Fruit fly (Drosophila melanogaster) whole organism, embryonic: Measurements from ENCODE around the gene Gem4b.
A peak's percentile ranks its signal among the peaks of the same experiment; 100 is the strongest.

Source experiments
- Antp ChIP-seq: fragments of 200-800 bp; sonication (Bioruptor generic); optimal IDR thresholded peaks from 3 replicates; lab custom pipeline; 2016; ENCODE audit warnings: missing biosample characterization, missing genetic modification characterization
- BtbVII ChIP-seq: fragments of 200-800 bp; sonication (Bioruptor generic); optimal IDR thresholded peaks from 3 replicates; lab custom pipeline; 2017; ENCODE audit warnings: missing biosample characterization, mild to moderate bottlenecking, missing genetic modification characterization
- CG10321 ChIP-seq: fragments of 200-800 bp; sonication (Bioruptor generic); IDR thresholded peaks from 2 replicates; pipeline ENCODE4 v1.3.6; 2022; ENCODE audit warnings: missing biosample characterization, missing genetic modification characterization
- CG10431 ChIP-seq: fragments of 200-800 bp; sonication (Bioruptor generic); optimal IDR thresholded peaks from 3 replicates; lab custom pipeline; 2018; ENCODE audit warnings: missing biosample characterization, mild to moderate bottlenecking, missing genetic modification characterization
- CG11560 ChIP-seq: fragments of 200-800 bp; sonication (Bioruptor generic); IDR thresholded peaks from 3 replicates; pipeline ENCODE4 v1.3.6; 2022; ENCODE audit warnings: missing biosample characterization, missing genetic modification characterization
- CG12071 ChIP-seq: fragments of 200-800 bp; sonication (Bioruptor generic); optimal IDR thresholded peaks from 3 replicates; lab custom pipeline; 2018; ENCODE audit warnings: missing biosample characterization, mild to moderate bottlenecking, missing genetic modification characterization
- CG13287 ChIP-seq: fragments of 200-800 bp; sonication (Bioruptor generic); IDR thresholded peaks from 2 replicates; pipeline ENCODE4 v1.3.6; 2022; ENCODE audit warnings: missing biosample characterization, missing genetic modification characterization; ENCODE audit not compliant: partially characterized antibody
- CG14014 ChIP-seq: fragments of 200-800 bp; sonication (Bioruptor generic); IDR thresholded peaks from 2 replicates; pipeline ENCODE4 v1.3.6; 2022; ENCODE audit warnings: missing biosample characterization, missing genetic modification characterization
- CG1529 ChIP-seq: fragments of 200-800 bp; sonication (Bioruptor generic); optimal IDR thresholded peaks from 3 replicates; lab custom pipeline; 2018; ENCODE audit warnings: missing biosample characterization, missing genetic modification characterization
- CG15696 ChIP-seq: fragments of 200-800 bp; sonication (Bioruptor generic); optimal IDR thresholded peaks from 2 replicates; lab custom pipeline; 2019; ENCODE audit warnings: missing biosample characterization, mild to moderate bottlenecking, missing genetic modification characterization, moderate library complexity
- CG1603 ChIP-seq: fragments of 200-800 bp; sonication (Bioruptor generic); optimal IDR thresholded peaks from 2 replicates; lab custom pipeline; 2019; ENCODE audit warnings: missing biosample characterization, mild to moderate bottlenecking, missing genetic modification characterization, moderate library complexity
- CG17361 ChIP-seq: fragments of 200-800 bp; sonication (Bioruptor generic); IDR thresholded peaks from 3 replicates; pipeline ENCODE4 v1.3.6; 2022; ENCODE audit warnings: missing biosample characterization, missing genetic modification characterization
- CG17612 ChIP-seq: fragments of 200-800 bp; sonication (Bioruptor generic); IDR thresholded peaks from 2 replicates; pipeline ENCODE4 v1.3.6; 2022; ENCODE audit warnings: missing biosample characterization, missing genetic modification characterization
- CG30403 ChIP-seq: fragments of 200-800 bp; sonication (Bioruptor generic); optimal IDR thresholded peaks from 3 replicates; lab custom pipeline; 2016; ENCODE audit warnings: missing biosample characterization, missing genetic modification characterization
- CG34422 ChIP-seq: fragments of 200-800 bp; sonication (Bioruptor generic); IDR thresholded peaks from 3 replicates; pipeline ENCODE4 v1.3.6; 2022; ENCODE audit warnings: missing biosample characterization, missing genetic modification characterization
- CG3847 ChIP-seq: fragments of 200-800 bp; sonication (Bioruptor generic); IDR thresholded peaks from 2 replicates; pipeline ENCODE4 v1.3.6; 2022; ENCODE audit warnings: missing biosample characterization, missing genetic modification characterization
- CG43689 ChIP-seq: fragments of 200-800 bp; sonication (Bioruptor generic); IDR thresholded peaks from 2 replicates; pipeline ENCODE4 v1.3.6; 2022; ENCODE audit warnings: missing biosample characterization, missing genetic modification characterization
- CG4617 ChIP-seq: fragments of 200-800 bp; sonication (Bioruptor generic); optimal IDR thresholded peaks from 3 replicates; lab custom pipeline; 2016; ENCODE audit warnings: missing biosample characterization, missing genetic modification characterization, borderline replicate concordance
- CG6272 ChIP-seq: fragments of 200-800 bp; sonication (Bioruptor generic); IDR thresholded peaks from 2 replicates; pipeline ENCODE4 v1.3.6; 2022; ENCODE audit warnings: missing biosample characterization, missing genetic modification characterization
- CG6689 ChIP-seq: fragments of 200-800 bp; sonication (Bioruptor generic); IDR thresholded peaks from 2 replicates; pipeline ENCODE4 v1.3.6; 2022; ENCODE audit warnings: missing biosample characterization, missing genetic modification characterization
- CG8089 ChIP-seq: fragments of 200-800 bp; sonication (Bioruptor generic); optimal IDR thresholded peaks from 3 replicates; lab custom pipeline; 2016; ENCODE audit warnings: missing biosample characterization, missing genetic modification characterization
- CG8281 ChIP-seq: fragments of 200-800 bp; sonication (Bioruptor generic); optimal IDR thresholded peaks from 2 replicates; lab custom pipeline; 2018; ENCODE audit warnings: missing biosample characterization, mild to moderate bottlenecking, missing genetic modification characterization, moderate library complexity
- CG8359 ChIP-seq: fragments of 200-800 bp; sonication (Bioruptor generic); optimal IDR thresholded peaks from 2 replicates; lab custom pipeline; 2017; ENCODE audit warnings: missing biosample characterization, mild to moderate bottlenecking, missing genetic modification characterization, borderline replicate concordance
- Dad ChIP-seq: fragments of 200-800 bp; sonication (Bioruptor generic); optimal IDR thresholded peaks from 3 replicates; lab custom pipeline; 2016; ENCODE audit warnings: missing biosample characterization, missing genetic modification characterization
- Dp ChIP-seq: fragments of 200-800 bp; sonication (Bioruptor generic); optimal IDR thresholded peaks from 2 replicates; lab custom pipeline; 2018; ENCODE audit warnings: missing biosample characterization, mild to moderate bottlenecking, missing genetic modification characterization, moderate library complexity
- Hey ChIP-seq: fragments of 200-800 bp; sonication (Bioruptor generic); optimal IDR thresholded peaks from 3 replicates; lab custom pipeline; 2018; ENCODE audit warnings: missing biosample characterization, mild to moderate bottlenecking, missing genetic modification characterization
- ac ChIP-seq: fragments of 200-800 bp; sonication (Bioruptor generic); optimal IDR thresholded peaks from 3 replicates; lab custom pipeline; 2017; ENCODE audit warnings: missing biosample characterization, mild to moderate bottlenecking, missing genetic modification characterization
- bab2 ChIP-seq: fragments of 200-800 bp; sonication (Bioruptor generic); optimal IDR thresholded peaks from 2 replicates; lab custom pipeline; 2016; ENCODE audit warnings: missing biosample characterization, missing genetic modification characterization
- bcd ChIP-seq: fragments of 200-800 bp; sonication (Bioruptor generic); optimal IDR thresholded peaks from 2 replicates; lab custom pipeline; 2017; ENCODE audit warnings: missing biosample characterization, mild to moderate bottlenecking, missing genetic modification characterization
- bowl ChIP-seq: fragments of 200-800 bp; sonication (Bioruptor generic); IDR thresholded peaks from 2 replicates; pipeline ENCODE4 v1.3.6; 2022; ENCODE audit warnings: missing biosample characterization, missing genetic modification characterization
- btn ChIP-seq: fragments of 200-800 bp; sonication (Bioruptor generic); optimal IDR thresholded peaks from 2 replicates; lab custom pipeline; 2016; ENCODE audit warnings: missing biosample characterization, missing genetic modification characterization
- ci ChIP-seq: fragments of 200-800 bp; sonication (Bioruptor generic); IDR thresholded peaks from 3 replicates; pipeline ENCODE4 v1.3.6; 2022; ENCODE audit warnings: missing biosample characterization, missing genetic modification characterization
- crol ChIP-seq: fragments of 200-800 bp; sonication (Bioruptor generic); IDR thresholded peaks from 2 replicates; pipeline ENCODE4 v1.3.6; 2022; ENCODE audit warnings: missing biosample characterization, missing genetic modification characterization
- esg ChIP-seq: fragments of 200-800 bp; sonication (Bioruptor generic); conservative IDR thresholded peaks from 2 replicates; pipeline ENCODE4 v1.3.6; 2022; ENCODE audit warnings: missing biosample characterization, missing genetic modification characterization
- gsb ChIP-seq: fragments of 200-800 bp; sonication (Bioruptor generic); IDR thresholded peaks from 2 replicates; pipeline ENCODE4 v1.3.6; 2022; ENCODE audit warnings: missing biosample characterization, missing genetic modification characterization
- gsb-n ChIP-seq: fragments of 200-800 bp; sonication (Bioruptor generic); optimal IDR thresholded peaks from 3 replicates; lab custom pipeline; 2018; ENCODE audit warnings: missing biosample characterization, mild to moderate bottlenecking, missing genetic modification characterization
- hkb ChIP-seq, 2 experiments: fragments of 200-800 bp in 1 of 2; fragments of >200 bp in 1 of 2; sonication (Bioruptor generic) in 1 of 2; IDR thresholded peaks in 1 of 2; optimal IDR thresholded peaks in 1 of 2; 2 replicates each; pipeline versions ENCODE4 v1.3.6 to Lab custom; 2017 to 2022; ENCODE audit warnings: missing biosample characterization in 1 of 2, missing genetic modification characterization in 1 of 2
- ken ChIP-seq: fragments of 200-800 bp; sonication (Bioruptor generic); IDR thresholded peaks from 3 replicates; pipeline ENCODE4 v1.3.6; 2022; ENCODE audit warnings: missing biosample characterization, missing genetic modification characterization
- lab ChIP-seq: fragments of 200-800 bp; sonication (Bioruptor generic); optimal IDR thresholded peaks from 3 replicates; lab custom pipeline; 2017; ENCODE audit warnings: missing biosample characterization, missing genetic modification characterization, mild to moderate bottlenecking, moderate library complexity, missing genetic modification reagents
- lola ChIP-seq, 3 experiments: fragments of >200 bp in 2 of 3; fragments of 200-800 bp in 1 of 3; sonication (Bioruptor generic) in 1 of 3; optimal IDR thresholded peaks; 2 replicates each; lab custom pipeline; 2017 to 2019; ENCODE audit warnings: missing biosample characterization in 3 of 3, missing genetic modification characterization in 3 of 3, mild to moderate bottlenecking in 1 of 3, moderate library complexity in 1 of 3
- nerfin-1 ChIP-seq: fragments of 200-800 bp; sonication (Bioruptor generic); optimal IDR thresholded peaks from 3 replicates; lab custom pipeline; 2019; ENCODE audit warnings: missing biosample characterization, mild to moderate bottlenecking, missing genetic modification characterization, moderate library complexity
- nerfin-2 ChIP-seq: fragments of 200-800 bp; sonication (Bioruptor generic); IDR thresholded peaks from 2 replicates; pipeline ENCODE4 v1.3.6; 2022; ENCODE audit warnings: missing biosample characterization, missing genetic modification characterization; ENCODE audit not compliant: partially characterized antibody
- odd ChIP-seq: fragments of 200-800 bp; sonication (Bioruptor generic); optimal IDR thresholded peaks from 2 replicates; lab custom pipeline; 2017; ENCODE audit warnings: missing biosample characterization, mild to moderate bottlenecking, missing genetic modification characterization
- p53 ChIP-seq: fragments of 200-800 bp; sonication (Bioruptor generic); optimal IDR thresholded peaks from 2 replicates; lab custom pipeline; 2016; ENCODE audit warnings: missing biosample characterization, missing genetic modification characterization
- pita ChIP-seq: fragments of 200-800 bp; sonication (Bioruptor generic); optimal IDR thresholded peaks from 2 replicates; lab custom pipeline; 2017; ENCODE audit warnings: missing biosample characterization, mild to moderate bottlenecking, missing genetic modification characterization
- stwl ChIP-seq: fragments of 200-800 bp; sonication (Bioruptor generic); optimal IDR thresholded peaks from 3 replicates; lab custom pipeline; 2018; ENCODE audit warnings: missing biosample characterization, mild to moderate bottlenecking, missing genetic modification characterization, moderate library complexity
- tgo ChIP-seq: fragments of 200-800 bp; sonication (Bioruptor generic); IDR thresholded peaks from 3 replicates; pipeline ENCODE4 v1.3.6; 2022; ENCODE audit warnings: missing biosample characterization, missing genetic modification characterization
- z ChIP-seq: fragments of 200-800 bp; sonication (Bioruptor generic); IDR thresholded peaks from 3 replicates; pipeline ENCODE4 v1.3.6; 2022; ENCODE audit warnings: missing biosample characterization, missing genetic modification characterization
- zf30C ChIP-seq: fragments of 200-800 bp; sonication (Bioruptor generic); optimal IDR thresholded peaks from 3 replicates; lab custom pipeline; 2018; ENCODE audit warnings: missing biosample characterization, mild to moderate bottlenecking, missing genetic modification characterization

The Gem4b gene

DNA sequence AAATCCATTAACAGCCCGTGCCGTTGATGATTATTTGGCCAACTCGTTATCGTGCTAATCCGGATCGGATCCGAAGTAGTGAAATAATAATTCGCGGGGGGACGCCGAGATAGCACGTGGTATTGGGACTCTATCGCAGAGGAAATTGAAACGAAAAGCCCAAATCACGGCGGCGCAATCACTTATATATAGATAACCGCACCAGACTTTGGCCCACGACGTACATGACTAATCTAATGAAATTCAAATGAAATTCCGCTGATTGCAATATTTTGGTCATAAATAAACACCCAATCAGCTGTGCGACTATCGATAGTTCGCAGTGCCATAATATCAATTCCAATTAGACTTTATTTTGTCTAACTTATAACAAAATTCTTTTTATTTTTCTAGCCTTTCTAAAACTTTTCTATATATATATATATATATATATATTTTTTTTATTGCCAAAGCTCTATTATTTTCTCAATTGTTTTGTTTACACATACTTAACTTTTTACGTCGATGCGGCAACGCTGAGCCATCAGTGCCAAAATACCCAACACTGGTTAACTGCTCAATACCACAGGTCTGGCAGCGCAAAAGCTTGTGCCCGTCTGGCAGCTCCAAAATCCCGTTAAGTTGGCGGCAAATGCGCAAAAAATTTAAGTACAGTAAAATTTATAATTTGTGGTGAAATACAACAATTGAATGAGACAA lies 27.8 kb downstream of the Gem4b start, which contains the start of gene CG6428 (continued):
- TF ChIP-seq gsb-n = no peak
- no peak for TF ChIP-seq zf30C (GFP tag; lab: Kevin White, UChicago)
- TF ChIP-seq Dp (GFP tag; lab: Kevin White, UChicago) = peak; percentile 83
- TF ChIP-seq CG8281 (tag; lab: Kevin White, UChicago) = no peak
- peak; percentile 13 for TF ChIP-seq CG15696 (tag; lab: Kevin White, UChicago)
- no peak for TF ChIP-seq CG1529 (GFP tag; lab: Kevin White, UChicago)
- peak; percentile 21 for TF ChIP-seq BtbVII
- TF ChIP-seq CG17361 = 0 out of 3 replicates have a peak, but pooled peaks have one; percentile 38
- 0 out of 3 replicates have a peak, but pooled peaks have one; percentile 36 for TF ChIP-seq ci (GFP tag; lab: Robert Waterston, UW)
- TF ChIP-seq CG4617 (GFP tag; lab: Kevin White, UChicago) = peak; percentile 13
- TF ChIP-seq hkb (optimal IDR thresholded peaks at IDR 0.05; lab: Kevin White, UChicago) = no peak
- no peak for TF ChIP-seq hkb (GFP tag; IDR thresholded peaks at IDR 0.05; lab: Robert Waterston, UW)
- peak; percentile 44 for TF ChIP-seq Antp
- no peak for TF ChIP-seq esg (GFP tag; lab: Robert Waterston, UW)
- TF ChIP-seq nerfin-1 = peak; percentile 36
- TF ChIP-seq Hey (tag; lab: Kevin White, UChicago) = peak; percentile 3
- no peak for TF ChIP-seq pita (GFP tag; lab: Kevin White, UChicago)
- no peak for TF ChIP-seq CG8359 (GFP tag; lab: Kevin White, UChicago)
- TF ChIP-seq odd (GFP tag; lab: Kevin White, UChicago) = no peak
- no peak for TF ChIP-seq bab2 (GFP tag; lab: Kevin White, UChicago)
- TF ChIP-seq tgo (GFP tag; lab: Robert Waterston, UW) = peak; percentile 37
- no peak for TF ChIP-seq z (GFP tag; lab: Robert Waterston, UW)
- TF ChIP-seq CG13287 (GFP tag; lab: Robert Waterston, UW) = peak; percentile 82
- TF ChIP-seq lab (GFP tag; lab: Kevin White, UChicago) = peak; percentile 60
- TF ChIP-seq CG43689 (GFP tag; lab: Robert Waterston, UW) = no peak
- no peak for TF ChIP-seq CG14014 (GFP tag; lab: Robert Waterston, UW)
- TF ChIP-seq bcd (GFP tag; lab: Kevin White, UChicago) = peak; percentile 21
- TF ChIP-seq CG3847 (GFP tag; lab: Robert Waterston, UW) = peak; percentile 93
- TF ChIP-seq lola (GFP tag; optimal IDR thresholded peaks at IDR 0.05; lab: Kevin White, UChicago) = peak in 1 of 3 experiments; percentile 12
- no peak for TF ChIP-seq p53
- no peak for TF ChIP-seq btn (GFP tag; lab: Kevin White, UChicago)
- 0 out of 3 replicates have a peak, but pooled peaks have one; percentile 42 for TF ChIP-seq CG34422 (GFP tag; lab: Robert Waterston, UW)
- TF ChIP-seq ac (GFP tag; lab: Kevin White, UChicago) = no peak
- no peak for TF ChIP-seq CG10431 (GFP tag; lab: Kevin White, UChicago)
- 0 out of 3 replicates have a peak, but pooled peaks have one; percentile 13 for TF ChIP-seq CG11560
- TF ChIP-seq CG6689 = no peak; the same call in 1 of the 2 replicates
- no peak for TF ChIP-seq gsb (GFP tag; lab: Robert Waterston, UW)
- 0 out of 2 replicates have a peak, but pooled peaks have one; percentile 37 for TF ChIP-seq nerfin-2
- TF ChIP-seq CG8089 (GFP tag; lab: Kevin White, UChicago) = peak; percentile 2
- 0 out of 3 replicates have a peak, but pooled peaks have one; percentile 43 for TF ChIP-seq ken (GFP tag; lab: Robert Waterston, UW)
- TF ChIP-seq crol (GFP tag; lab: Robert Waterston, UW) = no peak
- peak; percentile 42 for TF ChIP-seq CG30403 (GFP tag; lab: Kevin White, UChicago)
- TF ChIP-seq CG6272 = no peak; the same call in 1 of the 2 replicates
- no peak for TF ChIP-seq CG17612
- peak; percentile 61 for TF ChIP-seq CG1603 (tag; lab: Kevin White, UChicago)
- TF ChIP-seq CG10321 (GFP tag; lab: Robert Waterston, UW) = no peak
- no peak for TF ChIP-seq bowl (GFP tag; lab: Robert Waterston, UW)
- TF ChIP-seq stwl = peak; percentile 80
- TF ChIP-seq CG12071 (GFP tag; lab: Kevin White, UChicago) = no peak
- no peak for TF ChIP-seq Dad (GFP tag; lab: Kevin White, UChicago)
